Fruit fly (Drosophila melanogaster): ENCODE data around the gene CG34132.

CG34132 gene

DNA sequence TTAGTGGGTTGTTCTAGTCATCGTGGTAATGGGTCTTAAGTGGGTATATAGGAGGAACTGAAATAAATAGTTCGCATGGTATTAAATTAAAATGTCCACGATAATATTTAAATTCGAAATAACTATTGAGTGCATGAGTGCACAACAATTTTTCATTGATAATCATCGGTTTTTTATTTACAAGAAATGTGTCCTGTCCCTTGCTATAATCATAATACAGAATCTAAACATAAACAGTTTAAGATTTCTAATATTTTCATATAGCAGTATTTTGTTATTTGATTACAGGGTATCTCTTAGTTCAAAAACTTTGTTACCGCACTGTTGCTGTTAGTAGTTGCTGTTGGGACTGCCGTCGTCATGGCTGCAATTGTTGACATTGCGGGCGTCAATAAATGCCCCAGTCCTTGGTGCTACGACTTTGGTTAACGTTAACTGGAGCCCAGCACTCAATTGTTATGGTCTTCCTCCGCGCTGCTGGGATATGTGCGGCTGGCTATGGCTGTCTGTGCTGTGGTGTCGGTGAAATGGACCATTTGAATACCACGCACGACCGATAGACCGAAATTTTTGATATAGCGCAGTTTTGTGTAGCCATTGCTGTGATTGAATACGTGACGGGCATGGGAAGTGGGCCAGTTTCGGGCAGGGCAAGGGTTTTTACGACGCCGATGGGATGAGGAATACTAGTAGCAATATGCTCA is 13.3 kb upstream of the CG34132 start (continued):
- no peak for TF ChIP-seq bowl (GFP tag; IDR thresholded peaks at IDR 0.05)
- TF ChIP-seq ase (GFP tag; IDR thresholded peaks at IDR 0.05): no peak
- TF ChIP-seq org-1 (GFP tag; optimal IDR thresholded peaks at IDR 0.05): peak; percentile 49
- peak; percentile 4 for TF ChIP-seq CG9437 (GFP tag; optimal IDR thresholded peaks at IDR 0.05)
- no peak for TF ChIP-seq CG2116 (GFP tag; optimal IDR thresholded peaks at IDR 0.05)
- no peak for TF ChIP-seq gsb (GFP tag; IDR thresholded peaks at IDR 0.05)
- peak; percentile 50 for TF ChIP-seq unpg (GFP tag; optimal IDR thresholded peaks at IDR 0.05)
- no peak for TF ChIP-seq run (tag; optimal IDR thresholded peaks at IDR 0.05)
- TF ChIP-seq CG34224 (GFP tag; IDR thresholded peaks at IDR 0.05; ENCODE audit: partially characterized antibody): no peak
- TF ChIP-seq CG6791 (GFP tag; IDR thresholded peaks at IDR 0.05; ENCODE audit: partially characterized antibody): no peak
- TF ChIP-seq shn (GFP tag; optimal IDR thresholded peaks at IDR 0.05): no peak
- TF ChIP-seq Xbp1 (GFP tag; optimal IDR thresholded peaks at IDR 0.05): peak; percentile 42
- no peak for TF ChIP-seq CG12744 (GFP tag; optimal IDR thresholded peaks at IDR 0.05)
- no peak for TF ChIP-seq CG11560 (tag; IDR thresholded peaks at IDR 0.05)
- TF ChIP-seq Six4 (GFP tag; optimal IDR thresholded peaks at IDR 0.05): no peak
- TF ChIP-seq CG9932 (GFP tag; IDR thresholded peaks at IDR 0.05): peak; percentile 46
- TF ChIP-seq bcd (GFP tag; optimal IDR thresholded peaks at IDR 0.05): peak; percentile 15
- TF ChIP-seq CG15269 (tag; optimal IDR thresholded peaks at IDR 0.05): peak; percentile 73
- peak; percentile 41 for TF ChIP-seq mam (GFP tag; optimal IDR thresholded peaks at IDR 0.05)
- 0 out of 2 replicates have a peak, but pooled peaks have one; percentile 12 for TF ChIP-seq E2f1 (GFP tag; IDR thresholded peaks at IDR 0.05)
- no peak for TF ChIP-seq CG30020 (tag; optimal IDR thresholded peaks at IDR 0.05)
- TF ChIP-seq CG10654 (GFP tag; optimal IDR thresholded peaks at IDR 0.05): no peak
- TF ChIP-seq ERR (GFP tag; optimal IDR thresholded peaks at IDR 0.05): no peak
- no peak for TF ChIP-seq CG10979 (tag; optimal IDR thresholded peaks at IDR 0.05)
- no peak for TF ChIP-seq amos (GFP tag; IDR thresholded peaks at IDR 0.05; ENCODE audit: partially characterized antibody)
- TF ChIP-seq vvl (GFP tag; IDR thresholded peaks at IDR 0.05): no peak
- TF ChIP-seq oc (tag; optimal IDR thresholded peaks at IDR 0.05): no peak
- TF ChIP-seq ems (GFP tag; optimal IDR thresholded peaks at IDR 0.05): no peak
- no peak for TF ChIP-seq CG4328 (GFP tag; optimal IDR thresholded peaks at IDR 0.05)
- TF ChIP-seq pzg (GFP tag; optimal IDR thresholded peaks at IDR 0.05): no peak
- no peak for TF ChIP-seq ci (GFP tag; IDR thresholded peaks at IDR 0.05)
- no peak for TF ChIP-seq CG4282 (GFP tag; optimal IDR thresholded peaks at IDR 0.05)
- no peak for TF ChIP-seq ap (GFP tag; IDR thresholded peaks at IDR 0.05)
- no peak for TF ChIP-seq Mes4 (GFP tag; optimal IDR thresholded peaks at IDR 0.05)
- TF ChIP-seq CG3065 (GFP tag; optimal IDR thresholded peaks at IDR 0.05): no peak
- peak; percentile 49 for TF ChIP-seq phol (tag; optimal IDR thresholded peaks at IDR 0.05)
- no peak for TF ChIP-seq zf30C (GFP tag; optimal IDR thresholded peaks at IDR 0.05)
- no peak for TF ChIP-seq CG7372 (GFP tag; IDR thresholded peaks at IDR 0.05)
- no peak for TF ChIP-seq Chrac-16 (GFP tag; optimal IDR thresholded peaks at IDR 0.05)
- no peak for TF ChIP-seq prd (optimal IDR thresholded peaks at IDR 0.05)
- TF ChIP-seq prd (GFP tag; IDR thresholded peaks at IDR 0.05): 0 out of 3 replicates have a peak, but pooled peaks have one; percentile 8
- TF ChIP-seq CG15011 (GFP tag; optimal IDR thresholded peaks at IDR 0.05): peak; percentile 39
- TF ChIP-seq Meics (GFP tag; optimal IDR thresholded peaks at IDR 0.05): peak; percentile 74
- no peak for TF ChIP-seq CG2889 (GFP tag; IDR thresholded peaks at IDR 0.05)
- peak; percentile 34 for TF ChIP-seq CG4424 (GFP tag; optimal IDR thresholded peaks at IDR 0.05)
- peak; percentile 67 for TF ChIP-seq CG3281 (GFP tag; optimal IDR thresholded peaks at IDR 0.05)
- TF ChIP-seq zen2 (GFP tag; IDR thresholded peaks at IDR 0.05; ENCODE audit: partially characterized antibody): no peak
- no peak for TF ChIP-seq CG43689 (GFP tag; IDR thresholded peaks at IDR 0.05)
- no peak for TF ChIP-seq CG12071 (GFP tag; optimal IDR thresholded peaks at IDR 0.05)
- peak; percentile 4 for TF ChIP-seq Nf-YC (tag; optimal IDR thresholded peaks at IDR 0.05)
- peak; percentile 39 for TF ChIP-seq tio (GFP tag; optimal IDR thresholded peaks at IDR 0.05)

Measured in whole organism, embryonic.